Fruit fly (Drosophila melanogaster) ovary, adult (tissue): ENCODE measurements around the gene CG6937.

Experiments used
- CG17801 ChIP-seq: fragments of 200-800 bp; optimal IDR thresholded peaks from 2 replicates; lab custom pipeline; 2019; ENCODE audit warnings: missing biosample characterization, mild to moderate bottlenecking, missing genetic modification characterization, moderate library complexity; ENCODE audit not compliant: partially characterized antibody

CG6937 gene

DNA sequence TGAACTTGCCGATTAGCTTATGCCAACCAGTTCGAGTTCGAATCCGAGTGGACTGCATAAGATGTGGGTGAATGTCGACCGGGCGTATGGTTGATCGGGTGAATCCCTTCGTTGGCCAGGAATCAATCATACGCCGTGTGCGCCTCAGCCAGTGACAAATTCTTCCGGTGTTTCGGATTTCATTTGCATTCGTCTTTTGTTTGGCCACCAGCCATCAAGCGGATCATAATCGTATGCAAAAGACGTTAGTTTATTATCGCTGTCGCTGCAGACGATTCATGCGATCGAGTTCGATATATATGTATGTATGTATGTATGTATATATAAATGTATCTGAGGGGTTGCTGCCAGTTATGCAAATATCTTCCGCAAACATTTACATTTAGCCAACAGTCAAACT is 20.5 kb upstream of the CG6937 start:
- TF ChIP-seq CG17801: no peak

DNA sequence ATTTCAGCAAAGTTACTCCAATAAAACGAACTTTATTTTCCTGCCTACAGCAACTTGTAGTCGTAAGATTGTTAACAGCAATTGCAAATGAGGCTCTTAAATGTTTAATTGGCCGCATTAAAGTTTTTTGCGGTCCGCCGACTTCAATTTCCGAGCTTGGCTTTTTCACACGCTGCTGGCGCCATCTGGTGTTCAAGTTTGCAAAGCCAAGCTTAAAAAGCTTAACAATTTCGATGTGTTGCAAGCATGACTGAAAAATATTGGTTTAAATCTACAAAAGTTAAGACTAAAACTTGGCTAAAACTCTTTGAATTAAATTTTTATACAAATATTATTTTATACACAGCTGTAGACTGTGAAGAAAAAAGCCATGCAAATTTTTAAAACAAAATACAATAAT is 19.9 kb upstream of the CG6937 start:
- no peak for TF ChIP-seq CG17801

DNA sequence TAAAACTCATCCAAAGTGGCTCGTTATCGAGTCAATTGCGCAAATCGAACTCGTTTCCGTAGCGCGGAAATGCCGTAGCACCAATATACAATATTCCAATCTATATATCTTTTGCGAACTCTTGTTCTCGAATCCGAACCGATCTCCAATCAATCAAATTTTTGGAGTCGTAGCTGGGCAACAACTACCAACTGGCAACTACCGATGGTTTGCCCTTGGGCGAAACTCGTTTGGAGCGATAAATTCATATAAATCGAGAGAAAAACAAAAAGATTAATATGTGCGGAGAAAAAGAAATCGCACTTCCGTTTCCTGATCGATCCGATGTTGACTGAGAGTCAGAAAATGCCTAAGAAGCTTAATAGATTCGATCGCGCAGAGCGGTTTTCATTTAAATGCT is 18.8 kb upstream of the CG6937 start:
- no peak for TF ChIP-seq CG17801

DNA sequence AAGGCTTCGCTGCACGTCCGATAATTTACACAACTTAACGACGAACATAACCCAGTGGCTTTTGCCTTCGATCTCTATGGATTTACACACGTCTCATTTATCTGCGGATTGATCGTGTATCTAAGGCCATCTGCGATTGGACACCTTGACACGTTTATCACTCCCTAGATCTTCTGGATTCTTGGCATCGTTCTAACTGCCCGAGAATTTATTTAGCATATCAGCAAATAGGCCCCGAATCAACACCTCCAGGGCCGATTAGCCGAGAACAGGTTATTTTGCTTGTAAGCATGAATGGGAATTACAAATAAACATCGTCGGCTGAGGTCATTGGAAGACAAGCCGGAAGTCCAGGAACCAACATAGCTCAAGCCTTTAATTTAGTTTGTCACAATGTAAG is 16.1 kb upstream of the CG6937 start:
- no peak for TF ChIP-seq CG17801

DNA sequence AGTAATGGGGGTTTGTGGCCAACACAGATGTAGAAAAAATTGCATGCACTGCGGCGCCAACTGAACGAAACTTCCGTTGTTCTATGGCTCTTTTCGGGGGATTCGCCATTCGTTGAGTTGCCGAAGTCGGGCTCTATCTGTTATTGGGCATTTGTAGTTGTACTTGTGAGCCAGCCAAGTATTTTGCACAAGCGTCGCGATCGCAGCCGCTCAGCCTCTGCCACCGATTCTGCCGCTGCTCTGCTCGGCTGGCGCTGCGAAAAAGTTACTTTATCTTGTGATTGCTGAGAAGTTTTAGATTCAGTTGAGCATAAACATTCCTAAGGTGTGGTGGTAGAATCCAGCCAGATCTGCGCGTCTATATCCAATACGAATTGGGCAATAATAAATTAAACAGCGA is 14.7 kb upstream of the CG6937 start, which contains the start of gene CG33110:
Gene CG33110, plus strand, starts transcription at position 301 of the 400 bp plus-strand sequence.
- no peak for TF ChIP-seq CG17801

DNA sequence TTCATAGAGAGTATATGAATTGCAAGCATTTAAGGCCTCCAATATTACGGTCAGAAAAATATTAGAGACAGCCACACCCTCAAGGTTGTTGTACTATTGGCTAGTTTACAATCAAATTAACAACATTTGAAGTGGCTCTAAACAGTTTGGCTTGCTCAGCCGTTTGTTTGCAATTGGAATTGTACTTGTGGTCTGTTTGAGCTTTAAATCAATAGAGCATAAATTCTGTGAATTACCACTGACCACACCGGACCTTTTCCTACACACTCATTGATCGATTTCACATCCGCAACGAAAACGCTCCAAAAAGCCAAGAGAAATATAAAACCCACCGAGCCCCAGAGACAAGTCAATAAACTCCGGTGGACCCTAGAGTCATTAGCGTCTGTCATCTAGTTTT is 11.0 kb upstream of the CG6937 start:
- TF ChIP-seq CG17801: no peak

DNA sequence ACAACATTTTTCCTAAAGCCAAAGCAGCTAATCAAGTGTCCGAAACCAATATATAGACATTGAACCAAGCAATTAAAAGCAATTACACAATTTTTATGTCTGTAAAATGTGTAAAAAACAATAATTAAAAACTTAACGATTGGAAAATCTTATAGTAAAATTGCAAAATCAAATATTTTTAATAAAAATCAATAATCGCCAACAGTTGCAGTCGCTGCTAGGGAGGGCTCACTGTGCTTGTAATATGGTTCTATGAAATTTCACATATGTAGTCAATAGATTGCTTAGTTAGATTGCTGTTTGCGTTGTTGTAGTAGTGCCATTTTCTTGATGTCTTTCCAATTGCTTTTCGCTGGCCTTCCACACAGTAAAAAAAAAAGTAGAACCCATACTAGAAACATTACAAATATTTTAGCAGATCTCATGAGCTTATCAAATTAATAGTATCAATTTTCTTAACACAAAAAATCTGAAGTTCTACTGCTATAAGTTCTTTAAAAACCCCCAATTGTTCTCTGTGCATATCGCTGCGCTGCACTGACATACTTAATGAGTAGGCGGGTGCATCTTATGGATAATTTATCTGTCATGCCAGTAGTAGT is 8.4 kb upstream of the CG6937 start:
- TF ChIP-seq CG17801: no peak

DNA sequence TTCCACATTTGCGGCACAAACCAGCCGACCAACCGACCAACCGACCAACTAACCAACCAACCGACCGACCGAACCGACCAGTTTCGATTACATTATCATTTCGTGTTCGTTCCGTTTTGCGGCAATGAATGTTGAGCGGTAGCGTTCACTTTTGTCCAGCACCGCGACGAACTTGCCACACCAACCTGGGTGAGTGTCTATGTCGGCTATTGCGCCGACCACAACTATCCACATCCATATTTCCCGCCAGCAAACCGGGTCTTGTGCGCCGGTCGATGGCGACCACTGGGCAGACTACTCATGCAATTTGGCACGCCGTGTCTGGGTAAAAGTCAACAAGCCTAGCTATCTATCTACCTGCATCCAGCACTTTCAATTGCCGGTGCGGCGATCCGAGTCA is 7.6 kb upstream of the CG6937 start:
- TF ChIP-seq CG17801: no peak

DNA sequence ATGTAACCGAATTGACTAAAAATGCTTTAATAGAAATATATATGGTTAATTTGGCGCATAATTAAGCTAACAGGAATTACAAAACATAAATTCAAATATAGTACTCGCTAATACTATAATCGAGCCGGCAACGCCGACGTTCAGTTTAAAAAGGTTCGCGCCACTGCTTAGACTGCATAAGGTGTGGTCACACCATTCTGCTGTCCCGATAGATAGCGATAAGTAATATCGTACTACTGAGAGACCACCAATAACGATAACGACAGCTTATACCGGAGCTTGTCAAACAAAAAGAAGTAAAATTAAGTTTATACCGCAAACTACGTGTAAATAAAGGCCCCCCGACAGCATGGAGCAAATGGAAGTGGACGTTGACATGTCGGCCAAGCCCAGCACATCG is 4.0 kb upstream of the CG6937 start, which contains the start of gene CSN6:
Gene CSN6, plus strand, starts transcription at position 228 of the 400 bp plus-strand sequence.
- peak; percentile 6 for TF ChIP-seq CG17801

DNA sequence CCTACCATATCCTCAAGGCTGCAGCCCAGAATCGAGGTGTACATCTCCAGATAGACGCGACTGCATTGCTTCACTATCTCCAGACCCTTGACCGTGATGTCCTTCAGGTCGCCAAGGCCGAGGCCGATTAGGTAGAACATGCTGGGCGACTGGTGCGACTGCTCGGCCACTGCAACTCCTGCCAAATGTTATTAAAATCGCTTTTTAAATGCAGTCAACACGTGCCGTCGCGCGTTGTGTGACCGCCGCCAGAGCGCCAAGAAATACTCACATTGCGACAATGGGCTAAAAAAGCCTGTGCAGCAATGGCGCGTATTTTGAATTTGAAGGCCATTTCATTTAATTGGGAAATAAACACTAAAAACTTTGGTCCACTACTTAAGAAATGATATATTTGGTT is 1.6 kb upstream of the CG6937 start, which contains the start of gene Dph5:
Gene Dph5, minus strand, starts transcription at position 245 of the 400 bp plus-strand sequence.
- no peak for TF ChIP-seq CG17801

DNA sequence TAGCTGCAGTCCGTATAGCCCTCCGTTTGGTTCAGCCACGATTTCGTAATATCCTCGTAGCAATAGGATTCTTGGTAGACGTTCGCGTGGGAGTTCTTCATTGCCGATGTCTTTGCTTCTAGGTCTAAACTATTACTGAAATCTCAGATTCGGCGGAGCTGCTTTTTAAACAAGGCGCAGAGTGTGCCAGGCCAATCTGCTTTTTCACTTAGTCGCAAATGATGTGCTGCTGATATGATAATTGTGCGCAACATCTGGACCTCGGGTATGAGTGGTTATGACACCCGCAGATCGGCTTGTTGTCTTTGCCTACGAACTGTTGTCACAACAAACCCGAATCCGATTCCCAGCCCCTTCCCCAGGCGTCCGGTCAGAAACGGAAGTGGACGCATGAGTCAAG is 2.0 kb downstream of the CG6937 start, which contains the start of gene btn:
Gene btn, minus strand, starts transcription at position 101 of the 400 bp plus-strand sequence.
- TF ChIP-seq CG17801: no peak

DNA sequence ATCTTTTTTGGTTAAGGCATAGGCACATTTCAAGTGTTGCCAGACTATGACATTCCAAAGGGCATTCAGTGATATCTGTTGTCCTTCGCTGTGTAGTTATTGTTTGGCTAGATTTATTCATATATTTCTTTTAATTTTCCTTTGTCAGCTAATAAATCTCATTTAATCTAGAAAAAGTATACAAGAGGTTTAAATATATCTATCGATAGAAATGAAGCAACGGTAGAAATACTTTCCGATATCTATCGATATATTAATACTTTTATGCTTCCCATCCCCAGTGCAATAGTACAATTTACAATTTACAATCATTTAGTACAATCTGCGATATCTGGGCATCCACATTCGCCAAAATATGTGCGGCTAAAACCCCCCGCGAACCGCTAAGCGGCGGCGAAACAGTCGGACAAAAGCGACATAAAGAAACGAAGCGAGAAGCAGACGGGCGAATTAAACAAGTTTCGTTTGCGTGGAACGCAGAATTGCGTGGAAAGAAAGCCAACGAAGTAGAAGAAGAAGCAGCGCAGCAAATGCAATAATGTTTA is 2.9 kb downstream of the CG6937 start, which contains the start of gene Efa6:
Gene Efa6, plus strand, starts transcription at position 337 of the 545 bp plus-strand sequence.
- peak; percentile 74 for TF ChIP-seq CG17801

DNA sequence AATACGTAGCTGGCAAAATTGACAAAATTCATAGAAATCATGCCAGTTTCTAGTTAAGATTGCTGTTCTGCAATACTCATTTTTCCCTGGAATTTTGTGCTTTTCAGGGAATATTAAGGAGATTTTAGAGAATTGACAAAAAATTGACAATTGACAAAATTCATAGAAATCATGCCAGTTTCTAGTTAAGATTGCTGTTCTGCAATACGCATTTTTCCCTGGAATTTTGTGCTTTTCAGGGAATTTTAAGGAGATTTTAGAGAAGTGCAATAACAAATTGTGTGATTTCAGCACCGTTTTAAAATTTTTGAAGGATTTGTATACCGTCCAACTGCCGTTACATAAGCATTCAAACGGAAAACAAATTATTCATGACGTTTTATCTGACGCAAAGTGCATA is 4.2 kb downstream of the CG6937 start:
- no peak for TF ChIP-seq CG17801

DNA sequence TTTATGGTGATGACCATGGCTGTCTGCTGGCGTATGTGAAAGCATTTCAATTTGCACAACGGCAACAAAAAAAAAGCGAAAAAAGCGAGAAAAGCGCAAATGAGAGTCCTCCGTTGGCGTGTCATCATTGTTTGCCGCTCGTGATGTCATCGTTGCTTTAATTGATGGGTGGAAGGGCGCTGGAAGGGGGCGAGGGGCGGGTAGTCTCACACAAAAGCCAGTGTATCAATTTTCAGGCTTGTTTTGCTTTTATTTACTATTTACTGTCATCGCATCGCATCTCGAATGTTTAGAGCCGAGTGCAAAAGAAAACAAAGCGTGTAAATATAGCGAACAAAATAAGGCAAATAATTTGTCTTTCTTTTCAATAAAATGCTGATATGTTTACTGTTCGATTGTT is 4.7 kb downstream of the CG6937 start:
- TF ChIP-seq CG17801: no peak

DNA sequence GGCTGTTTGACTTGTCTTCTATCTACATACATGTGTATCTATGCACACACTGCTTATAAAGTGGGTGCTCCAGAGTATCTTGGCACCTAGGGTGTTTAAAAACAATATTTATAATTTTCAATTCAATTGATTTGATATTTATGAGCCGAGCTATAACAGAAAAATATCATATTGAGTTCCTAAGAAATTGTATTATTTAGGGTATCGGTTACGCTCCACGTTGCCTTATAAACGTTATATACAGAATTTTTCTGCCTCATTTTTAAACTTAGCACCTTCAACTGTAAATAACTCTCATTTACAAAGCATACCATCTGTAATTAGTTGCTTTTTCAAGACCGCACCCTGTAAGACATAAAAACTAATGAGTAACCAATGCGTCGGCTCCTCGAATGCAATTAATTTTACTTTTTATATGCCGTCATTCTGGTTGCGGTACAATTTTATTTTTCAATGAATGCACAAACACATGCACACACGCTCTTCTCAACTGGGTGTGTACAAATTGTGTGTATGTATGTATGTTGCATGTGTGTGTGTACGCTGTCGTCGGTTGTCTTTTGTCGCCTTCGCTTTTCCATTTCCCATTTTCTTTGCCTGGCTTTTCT is 6.2 kb downstream of the CG6937 start:
- TF ChIP-seq CG17801: no peak

DNA sequence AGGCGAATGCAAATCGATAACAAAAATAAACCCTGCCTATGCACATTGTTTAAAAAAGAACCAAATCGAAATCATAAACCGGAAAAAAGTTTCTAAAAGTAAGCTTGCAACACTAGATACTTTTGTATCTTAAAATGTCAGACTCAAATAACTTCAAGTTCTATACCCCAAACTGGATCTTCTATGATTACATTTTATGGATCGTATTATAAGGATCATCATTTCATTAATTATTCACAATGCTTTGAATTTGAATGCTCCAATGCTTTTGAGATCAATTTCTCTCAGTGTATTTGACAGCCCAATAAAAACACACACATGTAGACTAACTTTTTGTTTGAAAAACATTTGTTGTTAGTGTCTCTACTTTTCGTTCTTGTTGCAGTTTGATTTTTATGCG is 9.7 kb downstream of the CG6937 start:
- no peak for TF ChIP-seq CG17801

DNA sequence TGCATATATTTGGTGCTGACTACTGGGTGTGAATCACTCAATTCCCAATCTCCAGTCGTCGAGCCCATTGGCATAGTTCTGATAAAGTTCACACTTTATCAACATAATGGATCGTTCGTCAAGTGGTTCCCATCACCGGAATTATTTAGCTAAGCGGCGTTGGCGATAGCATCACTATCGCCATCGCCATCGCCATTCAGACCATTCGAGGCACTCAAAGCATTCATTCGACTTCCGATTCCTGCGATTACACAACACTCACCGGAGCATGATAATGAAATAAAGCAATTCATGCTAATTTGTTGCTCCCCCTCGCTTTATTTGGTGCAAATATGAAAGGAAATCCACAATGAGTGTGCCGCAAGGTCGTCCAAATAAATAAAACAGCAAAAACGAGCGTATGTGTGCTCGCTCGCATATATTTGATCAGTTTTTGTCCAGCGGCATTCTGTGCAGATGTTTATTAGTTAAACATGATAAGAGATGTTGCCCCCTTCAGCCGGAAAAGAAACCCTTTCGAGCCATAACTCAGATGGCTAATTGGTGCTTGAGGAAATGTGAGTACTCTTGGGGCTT is 10.8 kb downstream of the CG6937 start:
- TF ChIP-seq CG17801: no peak

DNA sequence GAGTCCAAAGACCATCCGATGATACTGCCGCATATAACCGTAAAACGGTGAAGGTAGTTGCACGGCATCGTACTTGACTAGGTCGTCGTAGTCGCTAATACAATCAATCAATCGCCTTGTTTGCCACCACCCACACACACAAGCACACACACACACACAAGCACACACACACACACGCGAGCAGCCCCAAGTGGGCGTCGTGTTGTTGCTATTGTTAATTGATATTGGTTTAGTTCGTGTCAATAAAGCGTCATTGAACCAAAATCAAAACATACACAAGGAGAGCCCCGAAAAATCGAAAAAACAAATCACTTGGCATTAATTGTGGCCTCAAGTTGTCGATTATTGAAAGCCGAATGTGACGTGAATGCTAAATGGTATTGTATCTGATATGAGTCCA is 11.9 kb downstream of the CG6937 start:
- TF ChIP-seq CG17801: no peak
